Fruit fly (Drosophila melanogaster) whole organism, wandering third instar larva: Measurements from ENCODE around the gene plum.

Source experiments
- Abd-B ChIP-seq: fragments of >200 bp; optimal IDR thresholded peaks from 2 replicates; lab custom pipeline; 2017; ENCODE audit warnings: missing biosample characterization, missing genetic modification characterization
- CG32264 ChIP-seq: fragments of 200-800 bp; sonication (Bioruptor generic); optimal IDR thresholded peaks from 2 replicates; lab custom pipeline; 2016; ENCODE audit warnings: missing biosample characterization, missing genetic modification characterization
- CG9705 ChIP-seq: fragments of 200-800 bp; sonication (Bioruptor generic); optimal IDR thresholded peaks from 2 replicates; lab custom pipeline; 2018; ENCODE audit warnings: missing biosample characterization, mild to moderate bottlenecking, missing genetic modification characterization
- CrebA ChIP-seq: fragments of 200-800 bp; sonication (Bioruptor generic); optimal IDR thresholded peaks from 2 replicates; lab custom pipeline; 2016; ENCODE audit warnings: missing biosample characterization, mild to moderate bottlenecking, missing genetic modification characterization, borderline replicate concordance
- Dfd ChIP-seq: fragments of >200 bp; optimal IDR thresholded peaks from 2 replicates; lab custom pipeline; 2017; ENCODE audit warnings: missing biosample characterization, missing genetic modification characterization
- Dif ChIP-seq: fragments of 200-275, 200-300 bp; sonication (Bioruptor generic); optimal IDR thresholded peaks from 2 replicates; lab custom pipeline; 2018; ENCODE audit warnings: missing biosample characterization, missing genetic modification characterization; ENCODE audit not compliant: partially characterized antibody
- GATAd ChIP-seq: sonication (Bioruptor generic); optimal IDR thresholded peaks from 2 replicates; lab custom pipeline; 2016; ENCODE audit warnings: missing biosample characterization, missing genetic modification characterization
- HLH106 ChIP-seq: fragments of 200-800 bp; optimal IDR thresholded peaks from 3 replicates; lab custom pipeline; 2019; ENCODE audit warnings: missing biosample characterization, mild to moderate bottlenecking, missing genetic modification characterization, moderate library complexity
- Hnf4 ChIP-seq: fragments of 200-800 bp; sonication (Bioruptor generic); optimal IDR thresholded peaks from 2 replicates; lab custom pipeline; 2016; ENCODE audit warnings: missing biosample characterization, mild to moderate bottlenecking, missing genetic modification characterization
- Hr78 ChIP-seq: fragments of >200 bp; optimal IDR thresholded peaks from 2 replicates; lab custom pipeline; 2017; ENCODE audit warnings: missing biosample characterization, missing genetic modification characterization
- Hr83 ChIP-seq: fragments of 200-300 bp; sonication (Bioruptor generic); optimal IDR thresholded peaks from 2 replicates; lab custom pipeline; 2016; ENCODE audit warnings: missing biosample characterization, mild to moderate bottlenecking, missing genetic modification characterization, moderate library complexity; ENCODE audit not compliant: poor library complexity, severe bottlenecking
- Jra ChIP-seq: sonication (Bioruptor generic); optimal IDR thresholded peaks from 2 replicates; lab custom pipeline; 2016; ENCODE audit warnings: missing biosample characterization, missing genetic modification characterization
- Mio ChIP-seq: sonication (Bioruptor generic); optimal IDR thresholded peaks from 2 replicates; lab custom pipeline; 2016; ENCODE audit warnings: missing biosample characterization, missing genetic modification characterization
- Myc ChIP-seq: fragments of >200 bp; optimal IDR thresholded peaks from 2 replicates; lab custom pipeline; 2017
- N ChIP-seq: fragments of >200 bp; optimal IDR thresholded peaks from 2 replicates; lab custom pipeline; 2018; ENCODE audit warnings: missing biosample characterization, missing external identifiers, missing genetic modification characterization
- OdsH ChIP-seq: fragments of 200-800 bp; sonication (Bioruptor generic); optimal IDR thresholded peaks from 2 replicates; lab custom pipeline; 2016; ENCODE audit warnings: missing biosample characterization, mild to moderate bottlenecking, missing genetic modification characterization
- Rel ChIP-seq, 2 experiments: fragments of 200-800 bp; sonication (Bioruptor generic) in 1 of 2; optimal IDR thresholded peaks; 2 replicates in 1 of 2; 3 replicates in 1 of 2; lab custom pipeline; 2016 to 2019; ENCODE audit warnings: mild to moderate bottlenecking in 2 of 2, missing biosample characterization in 2 of 2, missing genetic modification characterization in 2 of 2, moderate library complexity in 1 of 2
- Sp1 ChIP-seq: fragments of 200-800 bp; sonication (Bioruptor generic); optimal IDR thresholded peaks from 3 replicates; lab custom pipeline; 2019; ENCODE audit warnings: missing biosample characterization, mild to moderate bottlenecking, missing genetic modification characterization, moderate library complexity
- Vsx2 ChIP-seq: fragments of 200-300, 225-300 bp; sonication (Bioruptor generic); optimal IDR thresholded peaks from 2 replicates; lab custom pipeline; 2018; ENCODE audit warnings: missing biosample characterization, missing genetic modification characterization; ENCODE audit not compliant: partially characterized antibody
- br ChIP-seq: fragments of 200-800 bp; sonication (Bioruptor generic); optimal IDR thresholded peaks from 2 replicates; lab custom pipeline; 2016; ENCODE audit warnings: missing biosample characterization, missing genetic modification characterization
- brk ChIP-seq: fragments of 200-800 bp; sonication (Bioruptor generic); optimal IDR thresholded peaks from 2 replicates; lab custom pipeline; 2016; ENCODE audit warnings: missing biosample characterization, mild to moderate bottlenecking, missing genetic modification characterization
- dl ChIP-seq, 2 experiments: fragments of 175-275, 200-275 bp in 1 of 2; fragments of 200-275 bp in 1 of 2; sonication (Bioruptor generic); optimal IDR thresholded peaks; lab custom pipeline; 2018; ENCODE audit warnings: mild to moderate bottlenecking in 2 of 2, missing biosample characterization in 2 of 2, missing genetic modification characterization in 2 of 2, moderate library complexity in 2 of 2; ENCODE audit not compliant: partially characterized antibody in 2 of 2, insufficient read depth in 1 of 2
- dmrt93B ChIP-seq: fragments of 200-800 bp; sonication (Bioruptor generic); optimal IDR thresholded peaks from 2 replicates; lab custom pipeline; 2018; ENCODE audit warnings: missing biosample characterization, mild to moderate bottlenecking, missing genetic modification characterization
- dsf ChIP-seq: sonication (Bioruptor generic); optimal IDR thresholded peaks from 2 replicates; lab custom pipeline; 2016; ENCODE audit warnings: missing biosample characterization, missing genetic modification characterization, borderline replicate concordance
- ey ChIP-seq: fragments of 200-800 bp; sonication (Bioruptor generic); optimal IDR thresholded peaks from 2 replicates; lab custom pipeline; 2016; ENCODE audit warnings: missing biosample characterization, missing genetic modification characterization
- fru ChIP-seq: fragments of 200-800 bp; sonication (Bioruptor generic); optimal IDR thresholded peaks from 3 replicates; lab custom pipeline; 2016; ENCODE audit warnings: missing biosample characterization, mild to moderate bottlenecking, missing genetic modification characterization
- h ChIP-seq: fragments of 200-800 bp; sonication (Bioruptor generic); optimal IDR thresholded peaks from 3 replicates; lab custom pipeline; 2016; ENCODE audit warnings: missing biosample characterization, mild to moderate bottlenecking, missing genetic modification characterization
- jim ChIP-seq: fragments of 175-275, 200-325 bp; sonication (Bioruptor generic); optimal IDR thresholded peaks from 2 replicates; lab custom pipeline; 2016; ENCODE audit warnings: missing biosample characterization, mild to moderate bottlenecking, missing genetic modification characterization
- lola ChIP-seq: fragments of >200 bp; optimal IDR thresholded peaks from 2 replicates; lab custom pipeline; 2017; ENCODE audit warnings: missing biosample characterization, missing genetic modification characterization
- pan ChIP-seq: fragments of >200 bp; optimal IDR thresholded peaks from 2 replicates; lab custom pipeline; 2017
- psq ChIP-seq: fragments of 200-800 bp; sonication (Bioruptor generic); optimal IDR thresholded peaks from 3 replicates; lab custom pipeline; 2017; ENCODE audit warnings: missing biosample characterization, mild to moderate bottlenecking, missing genetic modification characterization, moderate library complexity
- rgr ChIP-seq: fragments of 200-800 bp; sonication (Bioruptor generic); optimal IDR thresholded peaks from 3 replicates; lab custom pipeline; 2016; ENCODE audit warnings: missing biosample characterization, mild to moderate bottlenecking, missing genetic modification characterization
- sage ChIP-seq: fragments of 200-800 bp; sonication (Bioruptor generic); optimal IDR thresholded peaks from 2 replicates; lab custom pipeline; 2016; ENCODE audit warnings: missing biosample characterization, mild to moderate bottlenecking, missing genetic modification characterization
- sv ChIP-seq: fragments of 200-800 bp; sonication (Bioruptor generic); optimal IDR thresholded peaks from 3 replicates; lab custom pipeline; 2016; ENCODE audit warnings: missing biosample characterization, missing genetic modification characterization
- tai ChIP-seq: sonication (Bioruptor generic); optimal IDR thresholded peaks from 2 replicates; lab custom pipeline; 2016; ENCODE audit warnings: missing biosample characterization, missing genetic modification characterization
- usp ChIP-seq: fragments of >200 bp; optimal IDR thresholded peaks from 2 replicates; lab custom pipeline; 2017; ENCODE audit warnings: missing biosample characterization, missing genetic modification characterization
- woc ChIP-seq: sonication (Bioruptor generic); optimal IDR thresholded peaks from 2 replicates; lab custom pipeline; 2016; ENCODE audit warnings: missing biosample characterization, mild to moderate bottlenecking, missing genetic modification characterization

plum gene

DNA sequence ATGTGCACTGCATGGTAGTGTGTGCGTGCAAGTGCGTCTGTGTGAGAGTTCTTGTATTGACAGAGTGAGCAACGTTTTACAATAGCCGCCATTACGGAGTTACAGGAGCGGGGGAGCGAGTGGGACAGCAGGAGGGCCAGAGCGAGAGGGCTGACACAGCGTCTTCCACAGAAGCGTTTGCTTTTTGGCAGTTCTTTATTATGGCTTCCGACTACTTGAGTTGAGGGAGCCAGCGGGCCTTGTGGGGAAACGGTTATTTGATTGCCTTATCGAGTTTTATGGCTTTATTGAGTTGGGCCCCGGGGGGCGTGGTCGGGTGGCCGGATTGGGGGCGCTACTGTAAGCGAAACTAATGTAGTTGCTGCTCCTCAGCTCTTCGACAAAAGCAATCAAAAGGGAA, 31.7 kb downstream of the plum start:
- TF ChIP-seq usp (no peak), br (no peak), Myc (lab: Kevin White, UChicago) (no peak), Dfd (GFP tag; lab: Kevin White, UChicago) (peak; percentile 79)

DNA sequence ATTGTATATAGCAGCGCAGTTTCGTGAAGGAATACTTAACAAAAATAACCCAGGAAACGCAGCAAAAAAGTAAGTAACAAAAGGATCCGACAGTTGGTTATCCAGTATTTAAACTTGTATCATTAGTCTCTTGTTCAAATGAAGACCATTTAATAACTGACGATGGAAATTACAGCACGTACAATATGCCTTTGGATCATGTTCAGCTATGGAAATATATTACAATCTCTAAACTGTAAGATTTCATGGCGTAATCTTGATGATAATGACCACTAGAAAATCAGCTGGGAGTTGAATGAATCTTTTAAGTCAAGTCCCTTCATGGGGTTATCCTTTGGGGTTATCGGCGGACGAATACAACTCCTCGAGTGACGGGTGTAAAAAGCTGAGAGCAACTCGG, 32.1 kb downstream of the plum start:
- TF ChIP-seq Dif (GFP tag; lab: Kevin White, UChicago): no peak
- peak; percentile 12 for TF ChIP-seq woc (GFP tag; lab: Kevin White, UChicago)
- TF ChIP-seq psq (GFP tag; lab: Kevin White, UChicago): no peak
- TF ChIP-seq Vsx2: no peak
- TF ChIP-seq dl (GFP tag; optimal IDR thresholded peaks at IDR 0.05; lab: Kevin White, UChicago; ENCODE audit: insufficient read depth in 1 of 2, partially characterized antibody in 2 of 2): no peak
- TF ChIP-seq Hr78 (GFP tag; lab: Kevin White, UChicago): no peak
- no peak for TF ChIP-seq HLH106 (tag; lab: Kevin White, UChicago)

DNA sequence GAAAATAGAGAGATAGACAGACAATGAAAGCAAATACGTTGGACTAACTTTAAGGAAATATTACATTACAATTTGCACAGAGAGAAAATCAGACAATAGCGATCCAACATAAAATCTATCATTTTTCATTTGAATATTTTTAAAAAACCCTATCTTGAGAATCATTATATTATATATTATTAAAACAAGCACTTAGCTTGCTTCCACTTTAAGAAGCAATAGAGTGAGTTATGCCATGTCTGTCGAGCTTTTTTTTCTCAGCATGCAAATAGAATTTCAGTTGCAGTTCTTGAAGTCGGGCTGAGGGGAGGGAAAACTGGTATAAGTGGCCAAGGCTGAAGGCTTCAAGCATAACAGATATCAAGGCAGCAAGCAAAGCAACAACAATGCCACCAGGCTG, 32.9 kb downstream of the plum start:
- TF ChIP-seq dl (GFP tag; optimal IDR thresholded peaks at IDR 0.05; lab: Kevin White, UChicago; ENCODE audit: insufficient read depth in 1 of 2, partially characterized antibody in 2 of 2): no peak
- no peak for TF ChIP-seq ey (GFP tag; lab: Kevin White, UChicago)
- no peak for TF ChIP-seq GATAd (GFP tag; lab: Kevin White, UChicago)
- TF ChIP-seq Jra (GFP tag; lab: Kevin White, UChicago): no peak
- TF ChIP-seq Vsx2: no peak
- no peak for TF ChIP-seq CrebA (GFP tag; lab: Kevin White, UChicago)
- TF ChIP-seq Dif (GFP tag; lab: Kevin White, UChicago): no peak
- no peak for TF ChIP-seq pan (lab: Kevin White, UChicago)
- TF ChIP-seq CG32264 (GFP tag; lab: Kevin White, UChicago): no peak
- TF ChIP-seq Abd-B (GFP tag; lab: Kevin White, UChicago): no peak
- TF ChIP-seq fru (GFP tag; lab: Kevin White, UChicago): no peak
- TF ChIP-seq psq (GFP tag; lab: Kevin White, UChicago): no peak
- TF ChIP-seq Hr78 (GFP tag; lab: Kevin White, UChicago): no peak
- TF ChIP-seq Hnf4 (GFP tag; lab: Kevin White, UChicago): no peak
- no peak for TF ChIP-seq N
- no peak for TF ChIP-seq Myc (lab: Kevin White, UChicago)

DNA sequence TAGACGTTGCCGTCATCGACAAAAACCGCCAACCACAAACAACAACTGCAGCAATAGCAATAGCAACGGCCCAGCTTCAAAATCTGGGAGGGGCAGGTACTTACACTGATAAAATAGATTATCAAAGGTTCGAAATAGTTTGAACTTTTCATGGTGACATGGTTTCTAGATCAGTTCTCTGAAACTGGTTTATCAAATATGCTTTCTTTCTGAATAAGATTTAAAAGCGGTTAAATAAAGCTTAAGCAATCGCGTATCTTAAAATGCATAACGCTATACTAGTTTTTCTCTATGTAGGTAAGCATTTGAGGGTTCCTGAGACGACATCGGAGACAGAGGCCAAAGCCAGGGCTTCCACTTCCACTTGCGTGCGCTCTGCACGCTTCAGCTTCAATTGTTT, 34.7 kb downstream of the plum start:
- TF ChIP-seq lola (GFP tag; lab: Kevin White, UChicago): no peak
- TF ChIP-seq Sp1 (GFP tag; lab: Kevin White, UChicago): no peak
- TF ChIP-seq sage: no peak
- TF ChIP-seq CG9705 (GFP tag; lab: Kevin White, UChicago): no peak
- TF ChIP-seq GATAd (GFP tag; lab: Kevin White, UChicago): no peak
- TF ChIP-seq Mio (GFP tag; lab: Kevin White, UChicago): no peak
- no peak for TF ChIP-seq woc (GFP tag; lab: Kevin White, UChicago)

DNA sequence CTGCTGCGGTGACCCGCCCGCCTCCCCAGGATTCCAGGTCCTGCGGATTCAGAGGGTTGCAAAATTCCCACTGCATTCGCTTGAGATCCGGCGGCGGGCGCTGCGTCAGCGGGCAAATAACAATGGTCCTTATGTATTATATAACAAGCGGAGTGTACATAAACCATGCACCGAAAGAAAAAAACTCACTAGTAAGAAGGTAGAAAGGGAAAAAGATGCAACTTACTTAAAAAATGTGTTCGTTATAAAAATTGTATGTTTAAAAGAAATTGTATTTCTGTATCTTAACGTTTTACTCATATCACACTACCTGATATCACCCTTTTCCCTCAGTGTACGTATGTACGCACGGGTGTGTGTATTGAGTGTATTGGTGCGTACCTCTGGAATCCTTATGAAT, 35.9 kb downstream of the plum start:
- no peak for TF ChIP-seq CrebA (GFP tag; lab: Kevin White, UChicago)
- TF ChIP-seq Abd-B (GFP tag; lab: Kevin White, UChicago): no peak
- peak; percentile 78 for TF ChIP-seq Hnf4 (GFP tag; lab: Kevin White, UChicago)
- peak; percentile 83 for TF ChIP-seq ey (GFP tag; lab: Kevin White, UChicago)
- TF ChIP-seq psq (GFP tag; lab: Kevin White, UChicago): peak; percentile 69
- no peak for TF ChIP-seq N
- TF ChIP-seq brk: peak; percentile 72
- no peak for TF ChIP-seq Rel (GFP tag; optimal IDR thresholded peaks at IDR 0.05; lab: Kevin White, UChicago)
- peak; percentile 48 for TF ChIP-seq Rel (tag; optimal IDR thresholded peaks at IDR 0.05; lab: Kevin White, UChicago)
- TF ChIP-seq h (GFP tag; lab: Kevin White, UChicago): peak; percentile 87
- no peak for TF ChIP-seq dsf (GFP tag; lab: Kevin White, UChicago)
- TF ChIP-seq Myc (lab: Kevin White, UChicago): no peak
- peak; percentile 54 for TF ChIP-seq sage
- no peak for TF ChIP-seq pan (lab: Kevin White, UChicago)
- TF ChIP-seq tai (GFP tag; lab: Kevin White, UChicago): peak; percentile 68
- TF ChIP-seq Jra (GFP tag; lab: Kevin White, UChicago): peak; percentile 55
- TF ChIP-seq CG9705 (GFP tag; lab: Kevin White, UChicago): peak; percentile 67
- TF ChIP-seq jim (GFP tag; lab: Kevin White, UChicago): no peak
- TF ChIP-seq GATAd (GFP tag; lab: Kevin White, UChicago): no peak
- TF ChIP-seq rgr: peak; percentile 85
- TF ChIP-seq CG32264 (GFP tag; lab: Kevin White, UChicago): peak; percentile 44
- TF ChIP-seq Sp1 (GFP tag; lab: Kevin White, UChicago): peak; percentile 86
- no peak for TF ChIP-seq lola (GFP tag; lab: Kevin White, UChicago)
- no peak for TF ChIP-seq Vsx2
- peak; percentile 69 for TF ChIP-seq woc (GFP tag; lab: Kevin White, UChicago)
- no peak for TF ChIP-seq dl (GFP tag; optimal IDR thresholded peaks at IDR 0.05; lab: Kevin White, UChicago; ENCODE audit: insufficient read depth in 1 of 2, partially characterized antibody in 2 of 2)
- TF ChIP-seq sv (GFP tag; lab: Kevin White, UChicago): no peak
- TF ChIP-seq Dfd (GFP tag; lab: Kevin White, UChicago): no peak
- peak; percentile 77 for TF ChIP-seq OdsH (GFP tag; lab: Kevin White, UChicago)
- peak; percentile 83 for TF ChIP-seq HLH106 (tag; lab: Kevin White, UChicago)
- TF ChIP-seq usp: no peak
- no peak for TF ChIP-seq Dif (GFP tag; lab: Kevin White, UChicago)
- TF ChIP-seq Hr78 (GFP tag; lab: Kevin White, UChicago): no peak
- TF ChIP-seq Hr83 (GFP tag; lab: Kevin White, UChicago): no peak
- TF ChIP-seq dmrt93B (GFP tag; lab: Kevin White, UChicago): peak; percentile 66
